Fruit fly (Drosophila melanogaster) whole organism: ENCODE data around the gene Hsp60A.

Experiments
- CG8478 ChIP-seq: fragments of >200 bp; optimal IDR thresholded peaks from 2 replicates; lab custom pipeline; 2018; ENCODE audit warnings: inconsistent platforms
- Dll ChIP-seq: fragments of >200 bp; optimal IDR thresholded peaks from 2 replicates; lab custom pipeline; 2017
- EcR ChIP-seq, 2 experiments: fragments of >200 bp; optimal IDR thresholded peaks; 2 replicates each; lab custom pipeline; 2017; ENCODE audit warnings: missing biosample characterization in 2 of 2, missing genetic modification characterization in 2 of 2, missing genetic modification reagents in 2 of 2
- pan ChIP-seq: fragments of >200 bp; optimal IDR thresholded peaks from 2 replicates; lab custom pipeline; 2017
- psq ChIP-seq: fragments of >200 bp; optimal IDR thresholded peaks from 2 replicates; lab custom pipeline; 2017
- usp ChIP-seq: fragments of >200 bp; optimal IDR thresholded peaks from 2 replicates; lab custom pipeline; 2017; ENCODE audit warnings: missing biosample characterization, missing genetic modification characterization, mixed read lengths

Hsp60A gene

DNA sequence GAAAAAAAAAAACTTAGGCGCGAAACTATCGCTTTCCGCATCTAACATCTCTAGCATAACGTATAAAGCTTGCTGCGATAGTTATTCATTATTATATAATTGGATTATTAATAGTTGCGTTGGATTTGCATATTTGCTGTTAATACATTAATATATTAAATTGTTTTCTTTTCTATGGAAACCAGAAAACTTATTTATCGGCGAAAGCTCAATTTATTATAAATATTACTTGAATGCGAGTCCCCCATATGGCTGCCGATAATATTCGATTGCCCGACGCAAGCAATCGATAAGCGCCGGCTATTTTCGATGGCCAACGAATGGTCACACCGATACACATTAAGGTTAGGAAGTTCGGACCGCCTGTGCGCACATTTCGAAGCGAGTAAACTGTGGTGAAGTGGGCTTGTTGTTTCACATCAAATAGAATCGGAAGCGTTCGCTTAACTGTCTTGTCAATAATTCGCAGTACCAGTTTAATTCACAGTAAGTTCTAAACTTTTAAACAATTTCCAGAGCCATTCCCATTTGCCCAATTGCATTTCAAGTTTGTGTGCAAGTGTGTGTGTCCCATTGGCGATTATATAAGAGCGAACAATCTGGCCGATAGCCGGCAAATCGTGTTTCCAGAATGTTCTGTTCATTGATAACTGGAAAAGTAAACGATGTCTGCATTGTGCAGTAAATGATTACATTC is at the start of gene Hsp60A:
TSS of gene Hsp60A (plus strand) at position 335 of the 697 bp plus-strand sequence.
- TF ChIP-seq psq (lab: Kevin White, UChicago): no peak
- TF ChIP-seq usp (GFP tag; lab: Kevin White, UChicago): no peak
- no peak for TF ChIP-seq Dll (lab: Kevin White, UChicago)

dm6 chrX:11059519-11059918 is 48.8 kb upstream of the Hsp60A start, which contains the start of gene CG1545:
CG1545 (minus strand) TSS chrX:11059619.
- TF ChIP-seq usp (GFP tag; lab: Kevin White, UChicago): no peak
- no peak for TF ChIP-seq pan (lab: Kevin White, UChicago)
- TF ChIP-seq Dll (lab: Kevin White, UChicago): no peak
- TF ChIP-seq EcR (GFP tag; optimal IDR thresholded peaks at IDR 0.05; lab: Kevin White, UChicago): no peak
- TF ChIP-seq CG8478 (lab: Kevin White, UChicago): no peak
- no peak for TF ChIP-seq psq (lab: Kevin White, UChicago)

DNA sequence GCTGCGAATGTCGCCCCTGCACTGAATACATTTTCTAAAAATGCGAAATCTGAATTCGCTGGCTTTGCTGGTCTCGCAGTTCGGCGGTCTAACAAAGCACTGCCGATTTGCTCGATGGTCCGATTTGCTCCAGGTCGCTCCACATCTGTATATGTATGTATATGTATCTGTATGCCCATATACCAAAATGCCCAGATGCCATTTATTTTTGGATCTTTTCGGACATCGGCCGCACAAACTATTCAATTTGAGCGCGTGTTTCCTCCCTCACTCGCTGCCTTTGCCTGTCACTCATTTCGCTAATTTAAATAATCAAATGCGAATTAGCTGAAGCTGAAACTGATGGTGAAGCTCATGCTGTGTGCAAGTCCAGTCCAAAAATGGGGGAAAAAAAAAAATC is 45.2 kb upstream of the Hsp60A start, which contains the start of gene CG1537:
TSS of gene CG1537 (minus strand) at position 101 of the 400 bp plus-strand sequence.
- TF ChIP-seq EcR (GFP tag; optimal IDR thresholded peaks at IDR 0.05; lab: Kevin White, UChicago) (no peak), CG8478 (lab: Kevin White, UChicago) (no peak), usp (GFP tag; lab: Kevin White, UChicago) (no peak), psq (lab: Kevin White, UChicago) (no peak), pan (lab: Kevin White, UChicago) (no peak)

DNA sequence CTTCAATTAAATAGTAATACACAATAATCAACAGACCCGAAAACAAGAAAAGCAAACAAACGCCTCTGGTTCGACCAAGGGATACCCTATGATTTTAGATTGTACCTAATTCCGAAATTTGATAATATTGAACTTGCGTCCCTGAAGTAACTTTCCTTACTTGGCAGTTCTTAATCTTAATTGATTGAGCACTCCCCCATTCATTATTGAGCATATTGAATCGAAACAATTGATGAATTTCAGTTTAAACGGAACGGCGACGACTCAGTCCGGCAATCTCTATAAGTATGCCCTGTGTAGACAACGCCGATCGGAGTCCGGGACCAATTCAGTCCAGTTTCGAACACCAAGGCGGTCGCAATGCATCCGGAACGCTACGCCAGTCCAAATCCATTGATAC is 42.0 kb upstream of the Hsp60A start, which contains the start of gene CG15203:
TSS of gene CG15203 (plus strand) at position 301 of the 400 bp plus-strand sequence.
- TF ChIP-seq pan (lab: Kevin White, UChicago): no peak
- no peak for TF ChIP-seq psq (lab: Kevin White, UChicago)
- no peak for TF ChIP-seq CG8478 (lab: Kevin White, UChicago)
- TF ChIP-seq usp (GFP tag; lab: Kevin White, UChicago): no peak
- TF ChIP-seq EcR (GFP tag; optimal IDR thresholded peaks at IDR 0.05; lab: Kevin White, UChicago): no peak
- no peak for TF ChIP-seq Dll (lab: Kevin White, UChicago)

DNA sequence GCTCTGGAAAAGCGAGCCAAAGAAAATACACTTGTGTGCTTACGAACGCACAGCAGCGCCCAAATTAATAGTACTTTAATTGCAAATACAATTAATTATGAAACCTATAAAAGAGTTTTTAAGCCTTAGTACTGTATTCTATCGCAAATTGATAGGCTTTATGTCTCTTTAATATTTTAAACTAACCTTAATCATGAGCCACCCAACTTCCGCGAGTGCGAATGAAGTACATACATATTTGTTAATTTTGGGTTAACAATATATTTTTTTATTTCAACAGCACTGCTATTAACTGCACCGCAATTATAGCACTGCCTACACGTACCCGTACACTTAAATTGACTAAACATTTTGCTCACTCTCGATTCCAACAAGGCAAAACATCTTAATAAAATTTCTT is 27.0 kb upstream of the Hsp60A start:
- TF ChIP-seq pan (lab: Kevin White, UChicago) (no peak), Dll (lab: Kevin White, UChicago) (no peak), CG8478 (lab: Kevin White, UChicago) (no peak), usp (GFP tag; lab: Kevin White, UChicago) (no peak), psq (lab: Kevin White, UChicago) (no peak), EcR (GFP tag; optimal IDR thresholded peaks at IDR 0.05; lab: Kevin White, UChicago) (no peak)

DNA sequence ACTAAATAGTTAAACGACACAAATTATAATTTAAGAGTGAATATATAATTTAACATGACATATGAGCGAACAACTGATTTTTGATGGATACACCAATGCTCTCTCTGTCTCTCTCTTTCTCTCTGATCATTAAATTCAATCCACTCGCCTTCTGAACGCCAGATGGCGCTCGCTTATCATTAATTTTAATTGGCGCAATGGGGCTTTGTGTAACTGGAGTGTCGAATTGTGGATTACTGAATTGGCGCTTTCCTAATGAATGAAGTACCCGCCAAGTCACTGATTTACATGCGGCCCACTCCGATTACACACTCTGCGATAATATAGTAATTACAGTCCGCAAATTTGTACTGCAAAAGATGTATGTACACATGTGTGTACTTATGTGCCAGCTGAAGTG is 26.4 kb upstream of the Hsp60A start:
- no peak for TF ChIP-seq pan (lab: Kevin White, UChicago)

DNA sequence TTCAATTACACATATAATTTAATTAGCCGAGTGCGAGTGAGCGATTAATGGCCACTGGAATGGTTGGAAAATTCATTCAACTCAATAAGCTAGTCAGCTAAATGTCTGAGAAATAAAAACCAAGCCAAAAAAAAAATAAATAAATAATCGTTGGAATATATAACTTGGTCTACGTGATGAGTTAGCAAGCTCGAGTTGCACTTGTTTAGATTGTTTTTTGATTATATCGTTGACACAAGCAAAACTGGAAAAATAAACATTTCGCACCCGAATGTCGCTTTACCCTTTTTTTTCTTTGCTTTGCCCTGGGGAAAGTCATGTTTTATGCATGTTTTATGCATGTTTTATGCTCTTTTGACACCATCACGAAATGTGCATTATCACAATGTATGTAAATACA is 25.3 kb upstream of the Hsp60A start:
- TF ChIP-seq psq (lab: Kevin White, UChicago) (no peak), CG8478 (lab: Kevin White, UChicago) (no peak), Dll (lab: Kevin White, UChicago) (no peak), usp (GFP tag; lab: Kevin White, UChicago) (no peak), EcR (GFP tag; optimal IDR thresholded peaks at IDR 0.05; lab: Kevin White, UChicago) (no peak), pan (lab: Kevin White, UChicago) (no peak)

- TF ChIP-seq Dll (lab: Kevin White, UChicago) (no peak), EcR (GFP tag; optimal IDR thresholded peaks at IDR 0.05; lab: Kevin White, UChicago) (no peak), CG8478 (lab: Kevin White, UChicago) (no peak), pan (lab: Kevin White, UChicago) (no peak), usp (GFP tag; lab: Kevin White, UChicago) (no peak), psq (lab: Kevin White, UChicago) (no peak)
Observed at dm6 chrX:11086250-11086649, 22.0 kb upstream of the Hsp60A start, which contains the start of gene sev. sev (minus strand) TSS chrX:11086299.

- TF ChIP-seq Dll (lab: Kevin White, UChicago) (no peak), psq (lab: Kevin White, UChicago) (no peak)
Observed at dm6 chrX:11087384-11087783, 20.9 kb upstream of the Hsp60A start.

dm6 chrX:11088778-11089340 is 19.4 kb upstream of the Hsp60A start, which contains the start of gene Vago:
Vago (plus strand) TSS chrX:11089290.
- no peak for TF ChIP-seq CG8478 (lab: Kevin White, UChicago)
- no peak for TF ChIP-seq psq (lab: Kevin White, UChicago)
- no peak for TF ChIP-seq usp (GFP tag; lab: Kevin White, UChicago)
- TF ChIP-seq pan (lab: Kevin White, UChicago): no peak
- no peak for TF ChIP-seq EcR (GFP tag; optimal IDR thresholded peaks at IDR 0.05; lab: Kevin White, UChicago)
- no peak for TF ChIP-seq Dll (lab: Kevin White, UChicago)

DNA sequence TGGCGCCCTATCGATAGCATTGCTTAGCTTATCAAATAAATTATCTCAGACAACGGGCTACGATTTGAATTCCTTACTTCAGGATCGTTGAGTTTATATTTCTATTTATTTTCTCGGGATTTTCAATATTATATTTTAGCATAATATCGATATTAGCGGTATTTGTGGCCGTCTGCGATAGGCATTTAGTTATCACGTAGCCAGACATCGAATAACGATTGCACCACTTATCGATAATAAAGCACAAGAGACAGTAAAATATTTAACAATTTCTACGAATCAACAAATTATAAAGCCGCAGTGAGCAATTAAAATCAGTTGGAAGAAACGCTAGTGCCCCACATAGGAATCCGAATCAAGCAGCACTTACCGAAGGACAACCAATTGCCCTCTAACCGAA is 18.1 kb upstream of the Hsp60A start, which contains the start of gene CG2076:
TSS of gene CG2076 (plus strand) at position 50 of the 400 bp plus-strand sequence.
- no peak for TF ChIP-seq EcR (GFP tag; optimal IDR thresholded peaks at IDR 0.05; lab: Kevin White, UChicago)

- TF ChIP-seq pan (lab: Kevin White, UChicago) (no peak), CG8478 (lab: Kevin White, UChicago) (no peak), EcR (GFP tag; optimal IDR thresholded peaks at IDR 0.05; lab: Kevin White, UChicago) (no peak), Dll (lab: Kevin White, UChicago) (no peak), usp (GFP tag; lab: Kevin White, UChicago) (no peak), psq (lab: Kevin White, UChicago) (no peak)
Observed at dm6 chrX:11092201-11092600, 16.1 kb upstream of the Hsp60A start, which contains the start of gene CG2061. CG2061 (plus strand) TSS chrX:11092492.
